Worm (Caenorhabditis elegans): ENCODE results near the gene trm-1.

ce11 chrV:14194514-14194913, 9.1 kb upstream of the trm-1 start:
- no peak for TF ChIP-seq ztf-29 (GFP tag; IDR thresholded peaks at IDR 0.05)
- TF ChIP-seq cog-1 (tag; optimal IDR thresholded peaks at IDR 0.05) = no peak
- TF ChIP-seq ref-1 (GFP tag; conservative IDR thresholded peaks at IDR 0.05) = no peak
- no peak for TF ChIP-seq ztf-23 (GFP tag; IDR thresholded peaks at IDR 0.05)
- TF ChIP-seq T22C8.4 (GFP tag; IDR thresholded peaks at IDR 0.05) = no peak
